Fruit fly (Drosophila melanogaster): ENCODE results near the gene Srrm1.

DNA sequence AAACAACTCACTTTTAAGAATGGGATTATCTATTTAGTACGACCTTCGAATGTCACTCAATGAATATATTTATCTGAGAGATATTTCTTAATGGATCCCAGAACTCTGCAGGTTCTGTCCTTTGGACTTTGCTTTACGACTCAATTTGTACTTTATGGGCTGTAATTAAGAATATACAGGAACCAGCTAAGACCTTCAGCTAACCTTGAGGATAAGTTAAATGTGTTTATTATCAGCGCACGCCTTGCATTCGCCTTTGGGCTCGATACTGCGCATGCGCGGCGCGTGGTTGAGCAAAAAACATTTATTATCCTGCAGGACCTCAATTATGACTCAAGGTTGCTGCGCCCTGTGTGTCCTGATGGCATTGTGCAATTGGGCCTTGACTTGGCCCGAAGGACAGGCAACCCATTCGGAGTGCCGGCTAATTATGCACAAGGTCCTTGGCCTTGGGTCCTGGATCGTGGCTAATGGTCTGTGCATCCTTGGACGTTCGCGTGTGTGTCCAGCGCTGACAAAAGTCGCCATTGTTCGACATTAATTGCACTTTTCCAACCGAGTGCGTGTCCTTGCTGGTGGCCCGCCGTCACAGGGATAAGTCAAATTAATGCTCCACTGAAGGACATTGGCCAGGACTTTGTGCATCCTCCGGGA lies 44.8 kb downstream of the Srrm1 start:
- TF ChIP-seq CG4328 (GFP tag; optimal IDR thresholded peaks at IDR 0.05) (no peak), CG17328 (GFP tag; IDR thresholded peaks at IDR 0.05) (no peak), CG8478 (optimal IDR thresholded peaks at IDR 0.05) (peak; percentile 63), shn (GFP tag; optimal IDR thresholded peaks at IDR 0.05) (no peak), insv (GFP tag; optimal IDR thresholded peaks at IDR 0.05) (no peak), row (GFP tag; IDR thresholded peaks at IDR 0.05) (no peak), CG1024 (GFP tag; IDR thresholded peaks at IDR 0.05) (no peak), cad (GFP tag; optimal IDR thresholded peaks at IDR 0.05) (peak; percentile 95), CG4730 (GFP tag; IDR thresholded peaks at IDR 0.05) (no peak), pb (GFP tag; optimal IDR thresholded peaks at IDR 0.05) (no peak), Ptx1 (GFP tag; IDR thresholded peaks at IDR 0.05) (no peak), cato (GFP tag; optimal IDR thresholded peaks at IDR 0.05; ENCODE audit: borderline replicate concordance) (no peak)
